Worm (Caenorhabditis elegans): ENCODE results near the gene nas-31.

ce11 chrV:10944903-10945302, 23.3 kb upstream of the nas-31 start:
- TF ChIP-seq attf-6 (GFP tag; IDR thresholded peaks at IDR 0.05) (no peak), madf-3 (GFP tag; IDR thresholded peaks at IDR 0.05) (no peak), ztf-28 (GFP tag; IDR thresholded peaks at IDR 0.05) (no peak), D2030.7 (GFP tag; IDR thresholded peaks at IDR 0.05) (no peak), ceh-27 (GFP tag; optimal IDR thresholded peaks at IDR 0.05) (no peak), mcd-1 (GFP tag; IDR thresholded peaks at IDR 0.05) (no peak), lin-54 (GFP tag; optimal IDR thresholded peaks at IDR 0.05) (no peak), ztf-3 (GFP tag; optimal IDR thresholded peaks at IDR 0.05) (no peak), F22D6.2 (tag; optimal IDR thresholded peaks at IDR 0.05) (no peak), rcor-1 (GFP tag; IDR thresholded peaks at IDR 0.05) (no peak), F49E8.2 (tag; optimal IDR thresholded peaks at IDR 0.05; ENCODE audit: insufficient read depth) (no peak), madf-6 (GFP tag; IDR thresholded peaks at IDR 0.05) (no peak), tlf-1 (GFP tag; optimal IDR thresholded peaks at IDR 0.05) (no peak), unc-62 (GFP tag; optimal IDR thresholded peaks at IDR 0.05) (no peak)

Data from whole organism, young adult.